Fruit fly (Drosophila melanogaster) whole organism, wandering third instar larva: ENCODE data around the gene se.

ENCODE experiments used
- CG32264 ChIP-seq: fragments of 200-800 bp; sonication (Bioruptor generic); optimal IDR thresholded peaks from 2 replicates; lab custom pipeline; 2016; ENCODE audit warnings: missing biosample characterization, missing genetic modification characterization
- CG9705 ChIP-seq: fragments of 200-800 bp; sonication (Bioruptor generic); optimal IDR thresholded peaks from 2 replicates; lab custom pipeline; 2018; ENCODE audit warnings: missing biosample characterization, mild to moderate bottlenecking, missing genetic modification characterization
- GATAd ChIP-seq: sonication (Bioruptor generic); optimal IDR thresholded peaks from 2 replicates; lab custom pipeline; 2016; ENCODE audit warnings: missing biosample characterization, missing genetic modification characterization
- Hnf4 ChIP-seq: fragments of 200-800 bp; sonication (Bioruptor generic); optimal IDR thresholded peaks from 2 replicates; lab custom pipeline; 2016; ENCODE audit warnings: missing biosample characterization, mild to moderate bottlenecking, missing genetic modification characterization
- Hr83 ChIP-seq: fragments of 200-300 bp; sonication (Bioruptor generic); optimal IDR thresholded peaks from 2 replicates; lab custom pipeline; 2016; ENCODE audit warnings: missing biosample characterization, mild to moderate bottlenecking, missing genetic modification characterization, moderate library complexity; ENCODE audit not compliant: poor library complexity, severe bottlenecking
- OdsH ChIP-seq: fragments of 200-800 bp; sonication (Bioruptor generic); optimal IDR thresholded peaks from 2 replicates; lab custom pipeline; 2016; ENCODE audit warnings: missing biosample characterization, mild to moderate bottlenecking, missing genetic modification characterization
- br ChIP-seq: fragments of 200-800 bp; sonication (Bioruptor generic); optimal IDR thresholded peaks from 2 replicates; lab custom pipeline; 2016; ENCODE audit warnings: missing biosample characterization, missing genetic modification characterization
- dsf ChIP-seq: sonication (Bioruptor generic); optimal IDR thresholded peaks from 2 replicates; lab custom pipeline; 2016; ENCODE audit warnings: missing biosample characterization, missing genetic modification characterization, borderline replicate concordance
- foxo ChIP-seq, 2 experiments: fragments of 200-800 bp; sonication (Bioruptor generic); optimal IDR thresholded peaks; 2 replicates in 1 of 2; 3 replicates in 1 of 2; lab custom pipeline; 2016 to 2017; ENCODE audit warnings: missing biosample characterization in 2 of 2, missing genetic modification characterization in 2 of 2
- lola ChIP-seq: fragments of >200 bp; optimal IDR thresholded peaks from 2 replicates; lab custom pipeline; 2017; ENCODE audit warnings: missing biosample characterization, missing genetic modification characterization
- rgr ChIP-seq: fragments of 200-800 bp; sonication (Bioruptor generic); optimal IDR thresholded peaks from 3 replicates; lab custom pipeline; 2016; ENCODE audit warnings: missing biosample characterization, mild to moderate bottlenecking, missing genetic modification characterization
- sv ChIP-seq: fragments of 200-800 bp; sonication (Bioruptor generic); optimal IDR thresholded peaks from 3 replicates; lab custom pipeline; 2016; ENCODE audit warnings: missing biosample characterization, missing genetic modification characterization
- tai ChIP-seq: sonication (Bioruptor generic); optimal IDR thresholded peaks from 2 replicates; lab custom pipeline; 2016; ENCODE audit warnings: missing biosample characterization, missing genetic modification characterization
- usp ChIP-seq: fragments of >200 bp; optimal IDR thresholded peaks from 2 replicates; lab custom pipeline; 2017; ENCODE audit warnings: missing biosample characterization, missing genetic modification characterization

- no peak for TF ChIP-seq br (GFP tag; lab: Kevin White, UChicago)
- no peak for TF ChIP-seq tai (GFP tag; lab: Kevin White, UChicago)
- TF ChIP-seq Hr83 (GFP tag; lab: Kevin White, UChicago) = no peak
- no peak for TF ChIP-seq Hnf4 (GFP tag; lab: Kevin White, UChicago)
- no peak for TF ChIP-seq dsf (GFP tag; lab: Kevin White, UChicago)
- no peak for TF ChIP-seq lola
- TF ChIP-seq foxo (GFP tag; optimal IDR thresholded peaks at IDR 0.05; lab: Kevin White, UChicago) = no peak
- TF ChIP-seq rgr = no peak
- no peak for TF ChIP-seq OdsH (GFP tag; lab: Kevin White, UChicago)
- TF ChIP-seq CG32264 (GFP tag; lab: Kevin White, UChicago) = no peak
- TF ChIP-seq CG9705 (GFP tag; lab: Kevin White, UChicago) = no peak
- no peak for TF ChIP-seq usp
- TF ChIP-seq GATAd (GFP tag; lab: Kevin White, UChicago) = no peak
- no peak for TF ChIP-seq sv (GFP tag; lab: Kevin White, UChicago)
These were observed 23.5 kb downstream of the se start for dm6 chr3L:8543866-8544265.
